Worm (Caenorhabditis elegans): ENCODE results near the gene W02B3.3.

The W02B3.3 gene

DNA sequence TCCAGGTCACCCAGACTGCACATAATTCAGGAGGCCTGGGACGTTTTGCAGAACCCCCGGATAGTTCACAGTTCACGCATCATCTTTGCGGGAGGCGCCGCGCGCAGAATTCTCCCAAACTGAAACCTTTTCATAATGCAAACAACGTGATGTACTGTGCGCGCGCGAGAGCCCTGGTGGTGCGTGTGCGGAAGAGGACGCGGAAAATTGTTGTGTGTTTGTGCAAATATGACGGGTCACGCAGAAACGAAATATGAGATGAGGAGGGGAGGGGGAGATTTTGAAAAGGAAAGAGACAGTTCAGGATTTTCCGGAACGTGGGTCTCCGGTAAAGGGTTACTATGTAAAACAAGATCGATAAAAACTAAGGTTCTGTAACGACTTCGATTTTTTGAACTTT, 41.8 kb upstream of the W02B3.3 start:
- TF ChIP-seq aha-1 (tag): peak; percentile 18
- no peak for TF ChIP-seq T20F7.1 (GFP tag; optimal IDR thresholded peaks at IDR 0.05)

DNA sequence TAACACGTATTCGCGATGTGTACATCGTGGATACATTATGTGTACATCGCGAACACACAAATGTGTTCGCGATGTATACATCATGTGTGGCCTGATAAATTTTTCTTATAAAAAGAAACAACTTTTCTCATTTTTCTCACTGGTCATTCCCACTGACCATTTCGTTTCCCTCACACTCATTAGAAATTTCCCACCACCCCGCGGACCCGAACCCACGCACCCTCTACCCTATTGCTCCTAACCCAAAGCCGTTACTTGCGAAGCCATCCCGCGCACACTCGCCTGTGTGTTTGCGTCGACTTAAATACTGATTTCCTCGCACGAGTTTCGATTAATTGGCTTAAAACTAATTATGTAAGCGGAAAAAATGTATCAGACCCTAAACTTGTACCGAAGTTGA, 30.6 kb upstream of the W02B3.3 start:
- TF ChIP-seq Y75B8A.6 (GFP tag; IDR thresholded peaks at IDR 0.05) (0 out of 2 replicates have a peak, but pooled peaks have one; percentile 49), ZK337.2 (GFP tag; IDR thresholded peaks at IDR 0.05) (peak; percentile 65), ztf-7 (tag; optimal IDR thresholded peaks at IDR 0.05) (no peak), ceh-44 (GFP tag; IDR thresholded peaks at IDR 0.05) (peak; percentile 54; the same call in 1 of the 2 replicates), mes-2 (tag; optimal IDR thresholded peaks at IDR 0.05; ENCODE audit: poor library complexity, severe bottlenecking) (peak; percentile 56), pha-4 (GFP tag; IDR thresholded peaks at IDR 0.05) (peak; percentile 83), pha-4 (tag; optimal IDR thresholded peaks at IDR 0.05) (no peak), lin-1 (GFP tag; IDR thresholded peaks at IDR 0.05) (peak; percentile 83), F44E2.7 (GFP tag; IDR thresholded peaks at IDR 0.05) (peak; percentile 88), tra-1 (GFP tag; IDR thresholded peaks at IDR 0.05) (peak; percentile 57; the same call in 1 of the 2 replicates), daf-16 (GFP tag; optimal IDR thresholded peaks at IDR 0.05) (peak; percentile 24 to 71), daf-16 (tag; optimal IDR thresholded peaks at IDR 0.05) (no peak), ceh-20 (GFP tag; IDR thresholded peaks at IDR 0.05) (0 out of 2 replicates have a peak, but pooled peaks have one; percentile 32), nhr-11 (tag; optimal IDR thresholded peaks at IDR 0.05) (no peak), ctbp-1 (GFP tag; IDR thresholded peaks at IDR 0.05) (peak; percentile 85), gei-8 (GFP tag; optimal IDR thresholded peaks at IDR 0.05) (peak; percentile 47), Y5F2A.4 (GFP tag; optimal IDR thresholded peaks at IDR 0.05) (peak; percentile 9), arid-1 (GFP tag; conservative IDR thresholded peaks at IDR 0.05) (peak; percentile 62; the same call in 1 of the 2 replicates), madf-5 (GFP tag; IDR thresholded peaks at IDR 0.05) (peak; percentile 59 to 85; a peak in 2 of 4 replicates), unc-62 (GFP tag; optimal IDR thresholded peaks at IDR 0.05 in 1 of 2) (no peak), unc-62 (tag; optimal IDR thresholded peaks at IDR 0.05) (no peak), madf-9 (GFP tag; conservative IDR thresholded peaks at IDR 0.05) (peak; percentile 73), php-3 (GFP tag; IDR thresholded peaks at IDR 0.05) (peak; percentile 9; the same call in 1 of the 2 replicates), T26A8.4 (GFP tag; IDR thresholded peaks at IDR 0.05) (0 out of 2 replicates have a peak, but pooled peaks have one; percentile 58), zfp-3 (GFP tag; conservative IDR thresholded peaks at IDR 0.05) (no peak), egl-43 (GFP tag; IDR thresholded peaks at IDR 0.05) (peak; percentile 91), D1046.2 (GFP tag; IDR thresholded peaks at IDR 0.05) (peak; percentile 84), nhr-111 (GFP tag; optimal IDR thresholded peaks at IDR 0.05) (peak; percentile 38), unc-130 (GFP tag; optimal IDR thresholded peaks at IDR 0.05) (peak; percentile 77), mxl-2 (GFP tag; conservative IDR thresholded peaks at IDR 0.05) (0 out of 2 replicates have a peak, but pooled peaks have one; percentile 10), cey-2 (tag; optimal IDR thresholded peaks at IDR 0.05; ENCODE audit: borderline replicate concordance, insufficient read depth) (no peak), snpc-1.2 (GFP tag; IDR thresholded peaks at IDR 0.05) (peak; percentile 79; the same call in 1 of the 2 replicates), nhr-41 (GFP tag; IDR thresholded peaks at IDR 0.05) (0 out of 2 replicates have a peak, but pooled peaks have one; percentile 39), Y48G9A.11 (GFP tag; IDR thresholded peaks at IDR 0.05) (peak; percentile 78), dmd-9 (GFP tag; IDR thresholded peaks at IDR 0.05) (no peak), F26F4.8 (GFP tag; conservative IDR thresholded peaks at IDR 0.05) (peak; percentile 65; the same call in 1 of the 2 replicates), lin-38 (GFP tag; IDR thresholded peaks at IDR 0.05) (peak; percentile 78), lin-13 (GFP tag; optimal IDR thresholded peaks at IDR 0.05) (no peak), ceh-82 (tag; optimal IDR thresholded peaks at IDR 0.05) (no peak), spr-1 (tag; optimal IDR thresholded peaks at IDR 0.05) (peak; percentile 55), lim-7 (GFP tag; IDR thresholded peaks at IDR 0.05) (peak; percentile 93), set-16 (GFP tag; IDR thresholded peaks at IDR 0.05) (peak; percentile 22; the same call in 1 of the 2 replicates), dmd-8 (GFP tag; IDR thresholded peaks at IDR 0.05) (peak; percentile 88), hmg-1.1 (GFP tag; IDR thresholded peaks at IDR 0.05) (0 out of 2 replicates have a peak, but pooled peaks have one; percentile 26), F49E8.2 (tag; optimal IDR thresholded peaks at IDR 0.05; ENCODE audit: borderline replicate concordance) (peak; percentile 73), Y105C5A.15 (GFP tag; IDR thresholded peaks at IDR 0.05) (peak; percentile 73; the same call in 1 of the 2 replicates)
